Worm (Caenorhabditis elegans): ENCODE data around the gene spl-3.
"Not testable (repeated sequence)": the region's sequence is repeated elsewhere in the genome, so short reads cannot be mapped to it uniquely, and the experiment has no call there.

DNA sequence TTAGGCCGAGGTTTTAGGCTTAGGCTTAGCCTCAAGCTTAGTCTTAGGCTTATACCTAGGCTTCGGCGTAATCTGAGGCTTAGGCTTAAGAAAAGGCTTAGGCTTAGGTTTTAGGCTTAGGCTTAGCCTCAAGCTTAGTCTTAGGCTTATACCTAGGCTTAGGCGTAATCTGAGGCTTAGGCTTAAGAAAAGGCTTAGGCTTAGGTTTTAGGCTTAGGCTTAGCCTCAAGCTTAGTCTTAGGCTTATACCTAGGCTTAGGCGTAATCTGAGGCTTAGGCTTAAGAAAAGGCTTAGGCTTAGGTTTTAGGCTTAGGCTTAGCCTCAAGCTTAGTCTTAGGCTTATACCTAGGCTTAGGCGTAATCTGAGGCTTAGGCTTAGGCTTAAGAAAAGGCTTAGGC lies 24.4 kb downstream of the spl-3 start:
- TF ChIP-seq snpc-4 (tag; optimal IDR thresholded peaks at IDR 0.05); aly-2 (tag; optimal IDR thresholded peaks at IDR 0.05); jun-1 (tag; optimal IDR thresholded peaks at IDR 0.05); nhr-76 (tag; optimal IDR thresholded peaks at IDR 0.05); dpl-1 (GFP tag; optimal IDR thresholded peaks at IDR 0.05); pha-4 (GFP tag; IDR thresholded peaks at IDR 0.05); pha-4 (tag; optimal IDR thresholded peaks at IDR 0.05); Y105C5A.15 (GFP tag; IDR thresholded peaks at IDR 0.05); egl-43 (GFP tag; IDR thresholded peaks at IDR 0.05); tag-97 (GFP tag; IDR thresholded peaks at IDR 0.05): not testable (repeated sequence)
